Worm (Caenorhabditis elegans) whole organism, L1 larva: ENCODE data around the gene T16G12.4.

ENCODE experiments used
- alr-1 ChIP-seq: fragments of 200-800 bp; sonication (Bioruptor generic); optimal IDR thresholded peaks from 2 replicates; lab custom pipeline; 2018; ENCODE audit warnings: borderline replicate concordance, mild to moderate bottlenecking, missing genetic modification characterization, missing compliant biosample characterization
- aly-2 ChIP-seq: fragments of 150-350 bp; optimal IDR thresholded peaks from 2 replicates; lab custom pipeline; 2014; ENCODE audit warnings: missing biosample characterization, missing genetic modification characterization
- elt-2 ChIP-seq: sonication (generic microtip); optimal IDR thresholded peaks from 2 replicates; lab custom pipeline; 2016; ENCODE audit warnings: missing genetic modification characterization, mild to moderate bottlenecking, inconsistent platforms, missing compliant biosample characterization, missing genetic modification reagents
- lin-13 ChIP-seq: fragments of 150-350 bp; optimal IDR thresholded peaks from 2 replicates; lab custom pipeline; 2014; ENCODE audit warnings: missing biosample characterization, missing genetic modification reagents, missing genetic modification characterization
- lsy-2 ChIP-seq, 2 experiments: fragments of 150-350 bp; optimal IDR thresholded peaks; 2 replicates each; lab custom pipeline; 2014; ENCODE audit warnings: missing biosample characterization in 2 of 2, missing genetic modification characterization in 2 of 2
- nhr-20 ChIP-seq: sonication (generic microtip); optimal IDR thresholded peaks from 2 replicates; lab custom pipeline; 2016; ENCODE audit warnings: mild to moderate bottlenecking, missing genetic modification characterization, missing compliant biosample characterization
- nhr-84 ChIP-seq: sonication (generic microtip); optimal IDR thresholded peaks from 2 replicates; lab custom pipeline; 2017; ENCODE audit warnings: missing biosample characterization, missing genetic modification characterization
- snpc-4 ChIP-seq: fragments of 150-350 bp; optimal IDR thresholded peaks from 2 replicates; lab custom pipeline; 2014; ENCODE audit warnings: missing biosample characterization, missing genetic modification characterization
- sox-4 ChIP-seq: sonication (generic microtip); optimal IDR thresholded peaks from 2 replicates; lab custom pipeline; 2016; ENCODE audit warnings: missing genetic modification characterization, missing compliant biosample characterization
- sptf-1 ChIP-seq: fragments of 150-350 bp; optimal IDR thresholded peaks from 2 replicates; lab custom pipeline; 2014; ENCODE audit warnings: missing biosample characterization, missing genetic modification characterization
- tbx-2 ChIP-seq: sonication (generic microtip); optimal IDR thresholded peaks from 2 replicates; lab custom pipeline; 2016; ENCODE audit warnings: missing genetic modification characterization, missing compliant biosample characterization
- tlp-1 ChIP-seq: fragments of 150-350 bp; optimal IDR thresholded peaks from 2 replicates; lab custom pipeline; 2014; ENCODE audit warnings: missing biosample characterization, missing genetic modification characterization
- unc-62 ChIP-seq: fragments of 150-350 bp; optimal IDR thresholded peaks from 2 replicates; lab custom pipeline; 2014; ENCODE audit warnings: missing biosample characterization, missing genetic modification reagents, missing genetic modification characterization
- zag-1 ChIP-seq: fragments of 150-350 bp; optimal IDR thresholded peaks from 2 replicates; lab custom pipeline; 2014; ENCODE audit warnings: missing biosample characterization, missing genetic modification characterization

DNA sequence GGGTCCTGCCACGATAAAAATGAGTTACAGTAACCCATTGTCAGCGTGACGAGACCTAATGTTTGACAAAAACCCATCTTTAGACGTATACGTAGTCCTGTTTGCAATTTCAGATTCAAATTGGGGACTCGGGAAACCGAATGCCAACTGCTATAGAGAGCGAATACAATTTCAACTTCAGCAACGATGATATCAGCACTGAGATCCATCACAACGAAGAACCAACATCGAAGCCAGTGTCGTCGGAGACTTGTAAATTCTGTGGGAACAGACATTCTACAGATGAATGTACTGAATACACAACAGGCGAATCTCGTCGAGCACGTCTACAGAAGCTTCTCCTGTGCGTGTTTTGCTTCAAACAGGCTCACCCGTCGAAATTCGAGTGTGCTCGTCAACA is 28.0 kb downstream of the T16G12.4 start:
- no peak for TF ChIP-seq sox-4 (tag; lab: Kevin White, UChicago)
- no peak for TF ChIP-seq snpc-4 (tag; lab: Kevin White, UChicago)
- no peak for TF ChIP-seq tbx-2 (tag; lab: Kevin White, UChicago)
- TF ChIP-seq lin-13 (GFP tag; lab: Kevin White, UChicago): no peak
- no peak for TF ChIP-seq elt-2
- TF ChIP-seq lsy-2 (tag; optimal IDR thresholded peaks at IDR 0.05; lab: Kevin White, UChicago): no peak
- no peak for TF ChIP-seq sptf-1
- no peak for TF ChIP-seq unc-62 (GFP tag; lab: Kevin White, UChicago)
- no peak for TF ChIP-seq nhr-84 (tag; lab: Kevin White, UChicago)
- TF ChIP-seq tlp-1 (tag; lab: Kevin White, UChicago): no peak
- no peak for TF ChIP-seq alr-1 (tag; lab: Kevin White, UChicago)
- TF ChIP-seq aly-2 (tag; lab: Kevin White, UChicago): no peak
- TF ChIP-seq zag-1 (tag; lab: Kevin White, UChicago): no peak
- TF ChIP-seq nhr-20 (tag; lab: Kevin White, UChicago): no peak
